Fruit fly (Drosophila melanogaster) whole organism, embryonic: ENCODE measurements around the gene wisp.
A peak's percentile ranks its signal among the peaks of the same experiment; 100 is the strongest.

Experiments
- BEAF-32 ChIP-seq: fragments of 200-800 bp; sonication (Bioruptor generic); optimal IDR thresholded peaks from 3 replicates; lab custom pipeline; 2017; ENCODE audit warnings: missing biosample characterization, missing genetic modification characterization, mild to moderate bottlenecking, moderate library complexity, missing genetic modification reagents
- Bteb2 ChIP-seq: fragments of 200-800 bp; sonication (Bioruptor generic); optimal IDR thresholded peaks from 2 replicates; lab custom pipeline; 2016; ENCODE audit warnings: missing biosample characterization, missing genetic modification characterization
- C15 ChIP-seq: fragments of 200-800 bp; sonication (Bioruptor generic); IDR thresholded peaks from 3 replicates; pipeline ENCODE4 v1.3.6; 2022; ENCODE audit warnings: missing biosample characterization, missing genetic modification characterization
- CG10209 ChIP-seq: fragments of 200-800 bp; sonication (Bioruptor generic); optimal IDR thresholded peaks from 3 replicates; lab custom pipeline; 2017; ENCODE audit warnings: missing biosample characterization, mild to moderate bottlenecking, missing genetic modification characterization, missing genetic modification reagents
- CG11247 ChIP-seq: fragments of 200-800 bp; sonication (Bioruptor generic); IDR thresholded peaks from 2 replicates; pipeline ENCODE4 v1.3.6; 2022; ENCODE audit warnings: missing biosample characterization, missing genetic modification characterization
- CG1233 ChIP-seq: fragments of 200-800 bp; sonication (Bioruptor generic); optimal IDR thresholded peaks from 4 replicates; lab custom pipeline; 2018; ENCODE audit warnings: missing biosample characterization, mild to moderate bottlenecking, missing genetic modification characterization
- CG13296 ChIP-seq: fragments of 200-800 bp; sonication (Bioruptor generic); optimal IDR thresholded peaks from 3 replicates; lab custom pipeline; 2018; ENCODE audit warnings: missing biosample characterization, mild to moderate bottlenecking, missing genetic modification characterization
- CG13424 ChIP-seq: fragments of 200-800 bp; sonication (Bioruptor generic); optimal IDR thresholded peaks from 2 replicates; lab custom pipeline; 2019; ENCODE audit warnings: missing biosample characterization, mild to moderate bottlenecking, missing genetic modification characterization, moderate library complexity
- CG14050 ChIP-seq: fragments of 200-800 bp; sonication (Bioruptor generic); IDR thresholded peaks from 3 replicates; pipeline ENCODE4 v1.3.6; 2022; ENCODE audit warnings: missing biosample characterization, missing genetic modification characterization
- CG14710 ChIP-seq: fragments of 200-800 bp; sonication (Bioruptor generic); optimal IDR thresholded peaks from 3 replicates; lab custom pipeline; 2019; ENCODE audit warnings: missing biosample characterization, mild to moderate bottlenecking, missing genetic modification characterization, moderate library complexity
- CG1529 ChIP-seq: fragments of 200-800 bp; sonication (Bioruptor generic); optimal IDR thresholded peaks from 3 replicates; lab custom pipeline; 2018; ENCODE audit warnings: missing biosample characterization, missing genetic modification characterization
- CG1603 ChIP-seq: fragments of 200-800 bp; sonication (Bioruptor generic); optimal IDR thresholded peaks from 2 replicates; lab custom pipeline; 2019; ENCODE audit warnings: missing biosample characterization, mild to moderate bottlenecking, missing genetic modification characterization, moderate library complexity
- CG16779 ChIP-seq: fragments of 200-800 bp; sonication (Bioruptor generic); IDR thresholded peaks from 2 replicates; pipeline ENCODE4 v1.3.6; 2022; ENCODE audit warnings: missing biosample characterization, missing genetic modification characterization
- CG17359 ChIP-seq: fragments of 200-800 bp; sonication (Bioruptor generic); optimal IDR thresholded peaks from 3 replicates; lab custom pipeline; 2018; ENCODE audit warnings: missing biosample characterization, mild to moderate bottlenecking, missing genetic modification characterization, moderate library complexity
- CG17612 ChIP-seq: fragments of 200-800 bp; sonication (Bioruptor generic); IDR thresholded peaks from 2 replicates; pipeline ENCODE4 v1.3.6; 2022; ENCODE audit warnings: missing biosample characterization, missing genetic modification characterization
- CG18011 ChIP-seq: fragments of 200-800 bp; sonication (Bioruptor generic); optimal IDR thresholded peaks from 2 replicates; lab custom pipeline; 2017; ENCODE audit warnings: missing biosample characterization, missing genetic modification characterization, mild to moderate bottlenecking, moderate library complexity, missing genotype
- CG18599 ChIP-seq: fragments of 200-800 bp; sonication (Bioruptor generic); optimal IDR thresholded peaks from 3 replicates; lab custom pipeline; 2017; ENCODE audit warnings: missing biosample characterization, missing genetic modification characterization, mild to moderate bottlenecking, moderate library complexity, missing genetic modification reagents
- CG2678 ChIP-seq: fragments of 200-800 bp; sonication (Bioruptor generic); optimal IDR thresholded peaks from 3 replicates; lab custom pipeline; 2019; ENCODE audit warnings: missing biosample characterization, mild to moderate bottlenecking, missing genetic modification characterization, moderate library complexity
- CG2875 ChIP-seq: fragments of 200-800 bp; sonication (Bioruptor generic); optimal IDR thresholded peaks from 2 replicates; lab custom pipeline; 2017; ENCODE audit warnings: missing biosample characterization, mild to moderate bottlenecking, missing genetic modification characterization, missing genetic modification reagents
- CG31441 ChIP-seq: fragments of 200-800 bp; sonication (Bioruptor generic); IDR thresholded peaks from 2 replicates; pipeline ENCODE4 v1.3.6; 2022; ENCODE audit warnings: missing biosample characterization, missing genetic modification characterization
- CG4404 ChIP-seq: fragments of 200-800 bp; sonication (Bioruptor generic); IDR thresholded peaks from 2 replicates; pipeline ENCODE4 v1.3.6; 2022; ENCODE audit warnings: missing biosample characterization, missing genetic modification characterization
- CG7357 ChIP-seq: fragments of 200-800 bp; sonication (Bioruptor generic); IDR thresholded peaks from 3 replicates; pipeline ENCODE4 v1.3.6; 2022; ENCODE audit warnings: missing biosample characterization, missing genetic modification characterization
- CG8388 ChIP-seq: fragments of 200-800 bp; sonication (Bioruptor generic); optimal IDR thresholded peaks from 2 replicates; lab custom pipeline; 2019; ENCODE audit warnings: missing biosample characterization, mild to moderate bottlenecking, missing genetic modification characterization, moderate library complexity
- CG9215 ChIP-seq: fragments of 200-800 bp; sonication (Bioruptor generic); IDR thresholded peaks from 2 replicates; pipeline ENCODE4 v1.3.6; 2022; ENCODE audit warnings: missing biosample characterization, missing genetic modification characterization
- HLH3B ChIP-seq: fragments of 200-800 bp; sonication (Bioruptor generic); IDR thresholded peaks from 2 replicates; pipeline ENCODE4 v1.3.6; 2022; ENCODE audit warnings: missing biosample characterization, missing genetic modification characterization
- HmgZ ChIP-seq: fragments of 200-800 bp; sonication (Bioruptor generic); optimal IDR thresholded peaks from 2 replicates; lab custom pipeline; 2018; ENCODE audit warnings: missing biosample characterization, mild to moderate bottlenecking, missing genetic modification characterization
- Hmr ChIP-seq: fragments of 200-800 bp; sonication (Bioruptor generic); optimal IDR thresholded peaks from 3 replicates; lab custom pipeline; 2017; ENCODE audit warnings: mild to moderate bottlenecking, missing biosample characterization, missing genetic modification reagents, missing genetic modification characterization
- Hmx ChIP-seq: fragments of 200-800 bp; sonication (Bioruptor generic); optimal IDR thresholded peaks from 2 replicates; lab custom pipeline; 2016; ENCODE audit warnings: missing biosample characterization, missing genetic modification characterization
- Hr51 ChIP-seq, 2 experiments: fragments of 200-800 bp; sonication (Bioruptor generic); optimal IDR thresholded peaks; 2 replicates in 1 of 2; 3 replicates in 1 of 2; lab custom pipeline; 2016 to 2018; ENCODE audit warnings: missing biosample characterization in 2 of 2, missing genetic modification characterization in 2 of 2, mild to moderate bottlenecking in 1 of 2, moderate library complexity in 1 of 2
- Ptx1 ChIP-seq: fragments of 200-800 bp; sonication (Bioruptor generic); IDR thresholded peaks from 2 replicates; pipeline ENCODE4 v1.3.6; 2022; ENCODE audit warnings: missing biosample characterization, missing genetic modification characterization
- Sox102F ChIP-seq: fragments of 200-800 bp; sonication (Bioruptor generic); optimal IDR thresholded peaks from 2 replicates; lab custom pipeline; 2018; ENCODE audit warnings: missing biosample characterization, mild to moderate bottlenecking, missing genetic modification characterization, moderate library complexity
- Taf1 ChIP-seq: fragments of 200-800 bp; sonication (Bioruptor generic); IDR thresholded peaks from 2 replicates; pipeline ENCODE4 v1.3.6; 2022; ENCODE audit warnings: missing biosample characterization, missing genetic modification characterization
- Trl ChIP-seq, 3 experiments: fragments of >200 bp in 2 of 3; fragments of 200-800 bp in 1 of 3; sonication (Bioruptor generic) in 1 of 3; optimal IDR thresholded peaks; 2 replicates in 1 of 3; 3 replicates in 2 of 3; lab custom pipeline; 2016 to 2017; ENCODE audit warnings: missing biosample characterization in 1 of 3, missing genetic modification characterization in 1 of 3
- Xbp1 ChIP-seq: fragments of 200-800 bp; sonication (Bioruptor generic); optimal IDR thresholded peaks from 3 replicates; lab custom pipeline; 2016; ENCODE audit warnings: missing biosample characterization, mild to moderate bottlenecking, missing genetic modification characterization
- cas ChIP-seq: fragments of 200-800 bp; sonication (Bioruptor generic); IDR thresholded peaks from 2 replicates; pipeline ENCODE4 v1.3.6; 2022; ENCODE audit warnings: missing biosample characterization, missing genetic modification characterization
- crc ChIP-seq: fragments of 200-800 bp; sonication (Bioruptor generic); optimal IDR thresholded peaks from 2 replicates; lab custom pipeline; 2016; ENCODE audit warnings: missing biosample characterization, missing genetic modification characterization
- dmrt99B ChIP-seq: fragments of 200-800 bp; sonication (Bioruptor generic); optimal IDR thresholded peaks from 2 replicates; lab custom pipeline; 2018; ENCODE audit warnings: missing biosample characterization, mild to moderate bottlenecking, missing genetic modification characterization, moderate library complexity
- fd64A ChIP-seq: fragments of 200-800 bp; sonication (Bioruptor generic); optimal IDR thresholded peaks from 3 replicates; lab custom pipeline; 2018; ENCODE audit warnings: missing biosample characterization, mild to moderate bottlenecking, missing genetic modification characterization
- fd96Cb ChIP-seq: fragments of 200-800 bp; sonication (Bioruptor generic); optimal IDR thresholded peaks from 2 replicates; lab custom pipeline; 2018; ENCODE audit warnings: missing biosample characterization, mild to moderate bottlenecking, missing genetic modification characterization, moderate library complexity
- gem ChIP-seq: fragments of 200-800 bp; sonication (Bioruptor generic); optimal IDR thresholded peaks from 2 replicates; lab custom pipeline; 2019; ENCODE audit warnings: missing biosample characterization, mild to moderate bottlenecking, missing genetic modification characterization, moderate library complexity
- gro ChIP-seq: fragments of 200-800 bp; sonication (Bioruptor generic); optimal IDR thresholded peaks from 2 replicates; lab custom pipeline; 2016; ENCODE audit warnings: missing biosample characterization, missing genetic modification characterization
- hkb ChIP-seq, 2 experiments: fragments of 200-800 bp in 1 of 2; fragments of >200 bp in 1 of 2; sonication (Bioruptor generic) in 1 of 2; IDR thresholded peaks in 1 of 2; optimal IDR thresholded peaks in 1 of 2; 2 replicates each; pipeline versions ENCODE4 v1.3.6 to Lab custom; 2017 to 2022; ENCODE audit warnings: missing biosample characterization in 1 of 2, missing genetic modification characterization in 1 of 2
- lmd ChIP-seq: fragments of 200-800 bp; sonication (Bioruptor generic); IDR thresholded peaks from 2 replicates; pipeline ENCODE4 v1.3.6; 2022; ENCODE audit warnings: missing biosample characterization, missing genetic modification characterization
- ro ChIP-seq: fragments of 200-800 bp; sonication (Bioruptor generic); IDR thresholded peaks from 2 replicates; pipeline ENCODE4 v1.3.6; 2022; ENCODE audit warnings: missing biosample characterization, missing genetic modification characterization
- salm ChIP-seq: fragments of 200-800 bp; sonication (Bioruptor generic); optimal IDR thresholded peaks from 2 replicates; lab custom pipeline; 2018; ENCODE audit warnings: missing biosample characterization, mild to moderate bottlenecking, missing genetic modification characterization
- scrt ChIP-seq: fragments of 200-800 bp; sonication (Bioruptor generic); optimal IDR thresholded peaks from 2 replicates; lab custom pipeline; 2018; ENCODE audit warnings: missing biosample characterization, mild to moderate bottlenecking, missing genetic modification characterization, moderate library complexity
- seq ChIP-seq: fragments of 200-800 bp; sonication (Bioruptor generic); IDR thresholded peaks from 2 replicates; pipeline ENCODE4 v1.3.6; 2022; ENCODE audit warnings: missing biosample characterization, missing genetic modification characterization
- tgo ChIP-seq: fragments of 200-800 bp; sonication (Bioruptor generic); IDR thresholded peaks from 3 replicates; pipeline ENCODE4 v1.3.6; 2022; ENCODE audit warnings: missing biosample characterization, missing genetic modification characterization

The wisp gene

dm6 chrX:11925213-11925612 lies 31.5 kb downstream of the wisp start (continued):
- peak in 1 of 2 experiments; percentile 48 for TF ChIP-seq Hr51 (GFP tag; optimal IDR thresholded peaks at IDR 0.05; lab: Kevin White, UChicago)
- peak; percentile 35 for TF ChIP-seq Xbp1 (GFP tag; lab: Kevin White, UChicago)
- TF ChIP-seq HmgZ (tag; lab: Kevin White, UChicago), result no peak
- TF ChIP-seq CG13424 (tag; lab: Kevin White, UChicago), result peak; percentile 20
- no peak for TF ChIP-seq crc
- no peak for TF ChIP-seq CG2875 (GFP tag; lab: Kevin White, UChicago)
- TF ChIP-seq CG8388 (GFP tag; lab: Kevin White, UChicago), result peak; percentile 6
- peak; percentile 45; the same call in 1 of the 2 replicates for TF ChIP-seq CG9215 (GFP tag; lab: Robert Waterston, UW)
- peak in 1 of 2 experiments; percentile 43 for TF ChIP-seq Trl (optimal IDR thresholded peaks at IDR 0.05; lab: Kevin White, UChicago)
- TF ChIP-seq Trl (GFP tag; optimal IDR thresholded peaks at IDR 0.05; lab: Kevin White, UChicago), result no peak
- no peak for TF ChIP-seq CG14710 (tag; lab: Kevin White, UChicago)
- peak; percentile 8 for TF ChIP-seq gro (GFP tag; lab: Kevin White, UChicago)
- peak; percentile 59 for TF ChIP-seq Sox102F (GFP tag; lab: Kevin White, UChicago)
- TF ChIP-seq CG1233 (GFP tag; lab: Kevin White, UChicago), result peak; percentile 13
- TF ChIP-seq dmrt99B, result peak; percentile 51
- TF ChIP-seq CG11247, result peak; percentile 69; the same call in 1 of the 2 replicates
- TF ChIP-seq CG1529 (GFP tag; lab: Kevin White, UChicago), result no peak
- TF ChIP-seq cas (GFP tag; lab: Robert Waterston, UW), result peak; percentile 65; the same call in 1 of the 2 replicates
- peak; percentile 75 for TF ChIP-seq tgo (GFP tag; lab: Robert Waterston, UW)
- TF ChIP-seq CG18011 (GFP tag; lab: Kevin White, UChicago), result peak; percentile 10
- TF ChIP-seq Hmr (GFP tag; lab: Kevin White, UChicago), result peak; percentile 42
- peak; percentile 11 for TF ChIP-seq CG10209 (GFP tag; lab: Kevin White, UChicago)
- no peak for TF ChIP-seq Hmx (GFP tag; lab: Kevin White, UChicago)
- no peak for TF ChIP-seq BEAF-32
- TF ChIP-seq fd96Cb (tag; lab: Kevin White, UChicago), result peak; percentile 32
- peak; percentile 58 for TF ChIP-seq CG18599 (GFP tag; lab: Kevin White, UChicago)
- no peak for TF ChIP-seq salm (tag; lab: Kevin White, UChicago)
- no peak for TF ChIP-seq hkb (optimal IDR thresholded peaks at IDR 0.05; lab: Kevin White, UChicago)
- peak; percentile 68 for TF ChIP-seq hkb (GFP tag; IDR thresholded peaks at IDR 0.05; lab: Robert Waterston, UW)
- TF ChIP-seq CG1603 (tag; lab: Kevin White, UChicago), result no peak
- TF ChIP-seq seq, result peak; percentile 54; the same call in 1 of the 2 replicates
- no peak for TF ChIP-seq CG7357 (GFP tag; lab: Robert Waterston, UW)
- TF ChIP-seq ro (GFP tag; lab: Robert Waterston, UW), result 0 out of 2 replicates have a peak, but pooled peaks have one; percentile 33
- no peak for TF ChIP-seq fd64A (GFP tag; lab: Kevin White, UChicago)
- peak; percentile 55; the same call in 1 of the 2 replicates for TF ChIP-seq CG17612 (GFP tag; lab: Robert Waterston, UW)
- TF ChIP-seq C15 (GFP tag; lab: Robert Waterston, UW), result peak; percentile 44; the same call in 1 of the 3 replicates
- TF ChIP-seq CG2678, result peak; percentile 73
- 0 out of 2 replicates have a peak, but pooled peaks have one; percentile 40 for TF ChIP-seq CG31441 (GFP tag; lab: Robert Waterston, UW)
- no peak for TF ChIP-seq CG4404 (GFP tag; lab: Robert Waterston, UW)
- TF ChIP-seq CG13296, result peak; percentile 41
- peak; percentile 69 for TF ChIP-seq HLH3B (GFP tag; lab: Robert Waterston, UW)
- TF ChIP-seq CG17359 (tag; lab: Kevin White, UChicago), result peak; percentile 48
- peak; percentile 70 for TF ChIP-seq Ptx1 (GFP tag; lab: Robert Waterston, UW)
- TF ChIP-seq Bteb2, result no peak
- peak; percentile 64 for TF ChIP-seq Taf1
- peak; percentile 8 for TF ChIP-seq scrt (GFP tag; lab: Kevin White, UChicago)
- TF ChIP-seq lmd, result peak; percentile 68; the same call in 1 of the 2 replicates
- peak; percentile 36; the same call in 2 of the 3 replicates for TF ChIP-seq CG14050 (GFP tag; lab: Robert Waterston, UW)
- TF ChIP-seq CG16779, result 0 out of 2 replicates have a peak, but pooled peaks have one; percentile 10
- TF ChIP-seq gem, result peak; percentile 58
